Fruit fly (Drosophila melanogaster) whole organism, wandering third instar larva: Measurements from ENCODE around the gene FipoQ.

Experiments
- CG32264 ChIP-seq: fragments of 200-800 bp; sonication (Bioruptor generic); optimal IDR thresholded peaks from 2 replicates; lab custom pipeline; 2016; ENCODE audit warnings: missing biosample characterization, missing genetic modification characterization
- CrebA ChIP-seq: fragments of 200-800 bp; sonication (Bioruptor generic); optimal IDR thresholded peaks from 2 replicates; lab custom pipeline; 2016; ENCODE audit warnings: missing biosample characterization, mild to moderate bottlenecking, missing genetic modification characterization, borderline replicate concordance
- Dfd ChIP-seq: fragments of >200 bp; optimal IDR thresholded peaks from 2 replicates; lab custom pipeline; 2017; ENCODE audit warnings: missing biosample characterization, missing genetic modification characterization
- Myc ChIP-seq: fragments of >200 bp; optimal IDR thresholded peaks from 2 replicates; lab custom pipeline; 2017
- N ChIP-seq: fragments of >200 bp; optimal IDR thresholded peaks from 2 replicates; lab custom pipeline; 2018; ENCODE audit warnings: missing biosample characterization, missing external identifiers, missing genetic modification characterization
- dmrt93B ChIP-seq: fragments of 200-800 bp; sonication (Bioruptor generic); optimal IDR thresholded peaks from 2 replicates; lab custom pipeline; 2018; ENCODE audit warnings: missing biosample characterization, mild to moderate bottlenecking, missing genetic modification characterization
- dsf ChIP-seq: sonication (Bioruptor generic); optimal IDR thresholded peaks from 2 replicates; lab custom pipeline; 2016; ENCODE audit warnings: missing biosample characterization, missing genetic modification characterization, borderline replicate concordance
- fru ChIP-seq: fragments of 200-800 bp; sonication (Bioruptor generic); optimal IDR thresholded peaks from 3 replicates; lab custom pipeline; 2016; ENCODE audit warnings: missing biosample characterization, mild to moderate bottlenecking, missing genetic modification characterization
- lola ChIP-seq: fragments of >200 bp; optimal IDR thresholded peaks from 2 replicates; lab custom pipeline; 2017; ENCODE audit warnings: missing biosample characterization, missing genetic modification characterization
- pan ChIP-seq: fragments of >200 bp; optimal IDR thresholded peaks from 2 replicates; lab custom pipeline; 2017
- psq ChIP-seq: fragments of 200-800 bp; sonication (Bioruptor generic); optimal IDR thresholded peaks from 3 replicates; lab custom pipeline; 2017; ENCODE audit warnings: missing biosample characterization, mild to moderate bottlenecking, missing genetic modification characterization, moderate library complexity
- sv ChIP-seq: fragments of 200-800 bp; sonication (Bioruptor generic); optimal IDR thresholded peaks from 3 replicates; lab custom pipeline; 2016; ENCODE audit warnings: missing biosample characterization, missing genetic modification characterization

DNA sequence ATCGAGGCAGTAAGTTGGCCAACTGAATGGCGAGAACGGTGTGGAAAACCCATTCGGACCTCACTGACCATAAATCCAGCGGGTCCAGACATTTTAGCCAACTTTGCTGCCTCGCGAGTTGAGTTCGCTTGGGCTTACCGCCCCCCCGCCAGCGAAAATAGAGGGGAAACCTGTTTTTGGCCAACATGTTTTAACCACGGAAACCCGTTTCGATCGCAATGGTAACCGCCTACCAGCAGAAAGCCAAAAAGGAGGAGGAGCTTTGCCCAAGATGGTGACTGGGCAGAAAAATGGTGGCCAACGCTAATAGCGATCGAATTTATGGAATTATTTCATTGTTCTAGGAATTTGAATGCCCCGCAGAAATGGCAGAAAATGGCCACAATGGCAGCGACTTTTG lies 32.0 kb downstream of the FipoQ start:
- TF ChIP-seq lola (GFP tag; lab: Kevin White, UChicago) = no peak
- TF ChIP-seq Dfd = no peak
- no peak for TF ChIP-seq N (GFP tag; lab: Kevin White, UChicago)
- TF ChIP-seq psq (GFP tag; lab: Kevin White, UChicago) = no peak
- no peak for TF ChIP-seq CrebA (GFP tag; lab: Kevin White, UChicago)
- no peak for TF ChIP-seq dmrt93B (GFP tag; lab: Kevin White, UChicago)
- TF ChIP-seq Myc (lab: Kevin White, UChicago) = no peak
- TF ChIP-seq pan = no peak
- TF ChIP-seq CG32264 = no peak
- no peak for TF ChIP-seq fru (GFP tag; lab: Kevin White, UChicago)
- no peak for TF ChIP-seq sv (GFP tag; lab: Kevin White, UChicago)
- TF ChIP-seq dsf (GFP tag; lab: Kevin White, UChicago) = no peak
